Worm (Caenorhabditis elegans): ENCODE results near the gene kin-20.

kin-20 gene

ce11 chrX:15230394-15230968 lies 47.1 kb downstream of the kin-20 start, which contains the start of gene H03A11.2:
TSS of gene H03A11.2 (minus strand) at chrX:15230645.
- TF ChIP-seq mml-1 (tag; optimal IDR thresholded peaks at IDR 0.05): no peak
- TF ChIP-seq tbx-2 (tag; optimal IDR thresholded peaks at IDR 0.05): no peak
- no peak for TF ChIP-seq fos-1 (tag; optimal IDR thresholded peaks at IDR 0.05)
- no peak for TF ChIP-seq nhr-28 (tag; optimal IDR thresholded peaks at IDR 0.05)
- no peak for TF ChIP-seq jun-1 (tag; optimal IDR thresholded peaks at IDR 0.05)
- TF ChIP-seq nfya-1 (tag; optimal IDR thresholded peaks at IDR 0.05; ENCODE audit: insufficient read depth): no peak
- TF ChIP-seq aly-2 (tag; optimal IDR thresholded peaks at IDR 0.05): no peak
- no peak for TF ChIP-seq ztf-11 (tag; optimal IDR thresholded peaks at IDR 0.05)
- TF ChIP-seq elt-2 (tag; optimal IDR thresholded peaks at IDR 0.05): peak; percentile 46
- no peak for TF ChIP-seq R02D3.7 (tag; optimal IDR thresholded peaks at IDR 0.05)
- peak; percentile 28 for TF ChIP-seq skn-1 (tag; optimal IDR thresholded peaks at IDR 0.05)
- TF ChIP-seq lin-39 (tag; optimal IDR thresholded peaks at IDR 0.05): peak; percentile 48
- no peak for TF ChIP-seq ceh-82 (tag; optimal IDR thresholded peaks at IDR 0.05)
- TF ChIP-seq lsy-12 (tag; optimal IDR thresholded peaks at IDR 0.05): no peak
- TF ChIP-seq nhr-43 (tag; optimal IDR thresholded peaks at IDR 0.05; ENCODE audit: poor library complexity, severe bottlenecking): no peak
- no peak for TF ChIP-seq eor-1 (tag; optimal IDR thresholded peaks at IDR 0.05)
- TF ChIP-seq pha-4 (tag; optimal IDR thresholded peaks at IDR 0.05): no peak
- TF ChIP-seq nhr-11 (tag; optimal IDR thresholded peaks at IDR 0.05): no peak
- TF ChIP-seq unc-62 (GFP tag; optimal IDR thresholded peaks at IDR 0.05): no peak
- TF ChIP-seq fkh-2 (tag; optimal IDR thresholded peaks at IDR 0.05): no peak
- TF ChIP-seq ceh-28 (tag; optimal IDR thresholded peaks at IDR 0.05): no peak
- no peak for TF ChIP-seq sea-2 (GFP tag; optimal IDR thresholded peaks at IDR 0.05)

- TF ChIP-seq lin-39 (tag; optimal IDR thresholded peaks at IDR 0.05) (no peak), pha-4 (tag; optimal IDR thresholded peaks at IDR 0.05) (peak; percentile 2), elt-2 (tag; optimal IDR thresholded peaks at IDR 0.05) (peak; percentile 52), zag-1 (tag; optimal IDR thresholded peaks at IDR 0.05) (no peak), egl-5 (tag; optimal IDR thresholded peaks at IDR 0.05) (no peak), pqm-1 (tag; optimal IDR thresholded peaks at IDR 0.05) (peak; percentile 25), ceh-16 (tag; optimal IDR thresholded peaks at IDR 0.05) (no peak), daf-12 (tag; optimal IDR thresholded peaks at IDR 0.05) (no peak), unc-62 (GFP tag; optimal IDR thresholded peaks at IDR 0.05) (no peak), nhr-23 (tag; optimal IDR thresholded peaks at IDR 0.05) (no peak)
These were observed 48.4 kb downstream of the kin-20 start for ce11 chrX:15229174-15229573.

ce11 chrX:15225180-15225724 lies 52.3 kb downstream of the kin-20 start:
- TF ChIP-seq nhr-23 (tag; optimal IDR thresholded peaks at IDR 0.05): peak; percentile 63
- no peak for TF ChIP-seq ama-1 (optimal IDR thresholded peaks at IDR 0.05)

- no peak for TF ChIP-seq nhr-11 (tag; optimal IDR thresholded peaks at IDR 0.05)
- TF ChIP-seq nhr-76 (tag; optimal IDR thresholded peaks at IDR 0.05): no peak
- no peak for TF ChIP-seq elt-2 (tag; optimal IDR thresholded peaks at IDR 0.05)
- no peak for TF ChIP-seq egl-27 (tag; optimal IDR thresholded peaks at IDR 0.05)
- TF ChIP-seq ZK546.5 (tag; optimal IDR thresholded peaks at IDR 0.05): no peak
- no peak for TF ChIP-seq nhr-28 (tag; optimal IDR thresholded peaks at IDR 0.05)
- no peak for TF ChIP-seq lin-15B (tag; optimal IDR thresholded peaks at IDR 0.05)
- TF ChIP-seq pha-4 (tag; optimal IDR thresholded peaks at IDR 0.05): no peak
- TF ChIP-seq ama-1 (optimal IDR thresholded peaks at IDR 0.05): no peak
- no peak for TF ChIP-seq daf-12 (tag; optimal IDR thresholded peaks at IDR 0.05)
- TF ChIP-seq nhr-77 (tag; optimal IDR thresholded peaks at IDR 0.05): no peak
- TF ChIP-seq sea-2 (GFP tag; optimal IDR thresholded peaks at IDR 0.05): no peak
- no peak for TF ChIP-seq mml-1 (tag; optimal IDR thresholded peaks at IDR 0.05)
These were observed 53.4 kb downstream of the kin-20 start for ce11 chrX:15224128-15224527.

DNA sequence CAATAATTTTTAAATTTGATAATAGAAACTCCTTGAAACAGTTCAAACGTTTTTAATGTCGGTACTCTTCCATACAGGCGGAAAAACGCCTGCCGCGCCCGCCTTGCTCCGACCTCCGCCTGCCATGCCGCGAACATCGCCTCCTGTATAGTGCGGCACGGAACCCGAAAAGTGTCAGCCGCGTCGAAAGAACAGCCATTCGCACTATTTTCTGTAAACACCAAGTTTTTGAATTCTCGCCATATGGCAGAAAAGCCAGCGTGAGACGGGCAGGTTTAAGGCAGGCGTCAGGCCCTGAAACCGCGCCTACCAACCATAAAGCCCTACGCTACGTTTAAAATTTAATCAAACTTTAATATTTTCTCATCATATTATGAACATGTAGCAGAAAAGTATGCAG lies 54.8 kb downstream of the kin-20 start:
- peak; percentile 46 for TF ChIP-seq snpc-4 (tag; optimal IDR thresholded peaks at IDR 0.05)
- TF ChIP-seq elt-2 (tag; optimal IDR thresholded peaks at IDR 0.05): no peak
